Worm (Caenorhabditis elegans) whole organism, L4/young adult: ENCODE measurements around the gene gst-3.

Experiments
- W03F9.2 ChIP-seq: fragments of 150-350 bp; optimal IDR thresholded peaks from 2 replicates; lab custom pipeline; 2014; ENCODE audit warnings: missing biosample characterization, missing genetic modification characterization
- dao-5 ChIP-seq: sonication (generic microtip); optimal IDR thresholded peaks from 2 replicates; lab custom pipeline; 2016; ENCODE audit warnings: missing genotype, missing genetic modification characterization, moderate library complexity, missing compliant biosample characterization
- him-1 ChIP-seq: sonication (generic microtip); optimal IDR thresholded peaks from 2 replicates; lab custom pipeline; 2016; ENCODE audit warnings: missing genotype, missing genetic modification reagents, missing genetic modification characterization, missing compliant biosample characterization

DNA sequence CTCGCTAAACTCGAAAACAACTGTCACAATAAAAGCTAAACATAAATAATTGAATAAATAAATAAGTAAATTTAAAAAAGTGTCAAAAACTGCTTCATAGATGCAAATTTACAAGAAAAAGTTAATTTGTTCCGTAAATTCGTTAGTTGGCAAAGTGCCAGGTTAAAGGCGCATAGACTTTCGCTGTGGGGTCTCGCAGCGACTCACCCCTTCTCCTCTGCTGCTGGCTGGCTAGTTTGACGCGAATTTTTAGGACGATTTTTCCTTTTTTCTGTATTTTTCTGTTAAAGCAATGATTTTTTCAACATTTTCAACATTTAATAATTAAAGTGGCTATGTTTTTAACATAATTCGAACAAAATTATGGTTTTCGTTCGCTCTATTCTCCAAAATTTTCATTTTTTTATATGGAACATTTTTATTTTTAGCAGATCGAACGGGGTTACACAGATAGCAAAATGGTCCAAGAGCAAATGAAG, 36.2 kb upstream of the gst-3 start, which contains the start of gene rack-1:
- TF ChIP-seq W03F9.2 (tag; lab: Kevin White, UChicago) (peak; percentile 74), him-1 (tag; lab: Kevin White, UChicago) (peak; percentile 8), dao-5 (tag; lab: Kevin White, UChicago) (no peak)
